Fruit fly (Drosophila melanogaster) whole organism, embryonic: ENCODE measurements around the gene CG18788.
A peak's percentile ranks its signal among the peaks of the same experiment; 100 is the strongest.

ENCODE experiments used
- ATbp ChIP-seq: fragments of 200-800 bp; sonication (Bioruptor generic); optimal IDR thresholded peaks from 2 replicates; lab custom pipeline; 2017; ENCODE audit warnings: missing biosample characterization, mild to moderate bottlenecking, missing genetic modification characterization, missing genetic modification reagents
- Atf-2 ChIP-seq: fragments of 200-800 bp; sonication (Bioruptor generic); optimal IDR thresholded peaks from 2 replicates; lab custom pipeline; 2016; ENCODE audit warnings: missing biosample characterization, missing genetic modification characterization
- Atf3 ChIP-seq: fragments of 200-800 bp; sonication (Bioruptor generic); optimal IDR thresholded peaks from 3 replicates; lab custom pipeline; 2016; ENCODE audit warnings: missing biosample characterization, missing genetic modification characterization
- CG18599 ChIP-seq: fragments of 200-800 bp; sonication (Bioruptor generic); optimal IDR thresholded peaks from 3 replicates; lab custom pipeline; 2017; ENCODE audit warnings: missing biosample characterization, missing genetic modification characterization, mild to moderate bottlenecking, moderate library complexity, missing genetic modification reagents
- CG18619 ChIP-seq: fragments of 200-800 bp; sonication (Bioruptor generic); optimal IDR thresholded peaks from 3 replicates; lab custom pipeline; 2017; ENCODE audit warnings: missing biosample characterization, mild to moderate bottlenecking, missing genetic modification characterization
- CG30431 ChIP-seq: fragments of 200-800 bp; sonication (Bioruptor generic); optimal IDR thresholded peaks from 2 replicates; lab custom pipeline; 2017; ENCODE audit warnings: missing biosample characterization, missing genetic modification characterization
- CG3407 ChIP-seq: fragments of 200-800 bp; sonication (Bioruptor generic); optimal IDR thresholded peaks from 2 replicates; lab custom pipeline; 2018; ENCODE audit warnings: missing biosample characterization, mild to moderate bottlenecking, missing genetic modification characterization
- CG7372 ChIP-seq: fragments of 200-800 bp; sonication (Bioruptor generic); IDR thresholded peaks from 2 replicates; pipeline ENCODE4 v1.3.6; 2022; ENCODE audit warnings: missing biosample characterization, missing genetic modification characterization
- CG8290 ChIP-seq, 3 experiments: fragments of 200-800 bp; sonication (Bioruptor generic); optimal IDR thresholded peaks; 2 replicates each; lab custom pipeline; 2016 to 2019; ENCODE audit warnings: missing biosample characterization in 3 of 3, missing genetic modification characterization in 3 of 3, mild to moderate bottlenecking in 2 of 3, moderate library complexity in 1 of 3
- CG8944 ChIP-seq: fragments of 200-800 bp; sonication (Bioruptor generic); optimal IDR thresholded peaks from 3 replicates; lab custom pipeline; 2016; ENCODE audit warnings: missing biosample characterization, missing genetic modification characterization
- CG9817 ChIP-seq: fragments of 200-800 bp; sonication (Bioruptor generic); optimal IDR thresholded peaks from 2 replicates; lab custom pipeline; 2018; ENCODE audit warnings: missing biosample characterization, mild to moderate bottlenecking, missing genetic modification characterization, moderate library complexity
- D19B ChIP-seq: fragments of 200-800 bp; sonication (Bioruptor generic); optimal IDR thresholded peaks from 2 replicates; lab custom pipeline; 2017; ENCODE audit warnings: missing biosample characterization, mild to moderate bottlenecking, missing genetic modification characterization
- Eip74EF ChIP-seq, 2 experiments: fragments of 200-800 bp in 1 of 2; fragments of >200 bp in 1 of 2; sonication (Bioruptor generic) in 1 of 2; optimal IDR thresholded peaks; 2 replicates each; lab custom pipeline; 2017 to 2019; ENCODE audit warnings: missing biosample characterization in 2 of 2, missing genetic modification characterization in 2 of 2, mild to moderate bottlenecking in 1 of 2, moderate library complexity in 1 of 2
- Ets65A ChIP-seq: fragments of 200-800 bp; sonication (Bioruptor generic); peaks from one replicate; lab custom pipeline; 2016; ENCODE audit warnings: missing biosample characterization, missing genetic modification characterization
- Hmx ChIP-seq: fragments of 200-800 bp; sonication (Bioruptor generic); optimal IDR thresholded peaks from 2 replicates; lab custom pipeline; 2016; ENCODE audit warnings: missing biosample characterization, missing genetic modification characterization
- Mad ChIP-seq: fragments of 200-800 bp; sonication (Bioruptor generic); optimal IDR thresholded peaks from 2 replicates; lab custom pipeline; 2016; ENCODE audit warnings: missing biosample characterization, missing genetic modification characterization
- Neu2 ChIP-seq: fragments of 200-800 bp; sonication (Bioruptor generic); optimal IDR thresholded peaks from 3 replicates; lab custom pipeline; 2016; ENCODE audit warnings: missing biosample characterization, missing genetic modification characterization, borderline replicate concordance
- Pdp1 ChIP-seq, 2 experiments: fragments of 200-800 bp; sonication (Bioruptor generic); optimal IDR thresholded peaks; 3 replicates each; lab custom pipeline; 2016; ENCODE audit warnings: missing biosample characterization in 2 of 2, missing genetic modification characterization in 2 of 2, mild to moderate bottlenecking in 1 of 2, moderate library complexity in 1 of 2
- Spps ChIP-seq: fragments of 200-800 bp; sonication (Bioruptor generic); optimal IDR thresholded peaks from 2 replicates; lab custom pipeline; 2018; ENCODE audit warnings: missing biosample characterization, mild to moderate bottlenecking, missing genetic modification characterization
- Sry-δ ChIP-seq: fragments of 200-800 bp; sonication (Bioruptor generic); optimal IDR thresholded peaks from 2 replicates; lab custom pipeline; 2016; ENCODE audit warnings: missing biosample characterization, missing genetic modification characterization
- Xbp1 ChIP-seq: fragments of 200-800 bp; sonication (Bioruptor generic); optimal IDR thresholded peaks from 3 replicates; lab custom pipeline; 2016; ENCODE audit warnings: missing biosample characterization, mild to moderate bottlenecking, missing genetic modification characterization
- Xrp1 ChIP-seq: fragments of 200-800 bp; sonication (Bioruptor generic); IDR thresholded peaks from 2 replicates; pipeline ENCODE4 v1.3.6; 2022; ENCODE audit warnings: missing biosample characterization, missing genetic modification characterization
- ac ChIP-seq: fragments of 200-800 bp; sonication (Bioruptor generic); optimal IDR thresholded peaks from 3 replicates; lab custom pipeline; 2017; ENCODE audit warnings: missing biosample characterization, mild to moderate bottlenecking, missing genetic modification characterization
- br ChIP-seq: fragments of >200 bp; optimal IDR thresholded peaks from 2 replicates; lab custom pipeline; 2017
- croc ChIP-seq: fragments of 200-800 bp; sonication (Bioruptor generic); conservative IDR thresholded peaks from 3 replicates; pipeline ENCODE4 v1.3.6; 2022; ENCODE audit warnings: missing biosample characterization, missing genetic modification characterization
- crol ChIP-seq: fragments of 200-800 bp; sonication (Bioruptor generic); IDR thresholded peaks from 2 replicates; pipeline ENCODE4 v1.3.6; 2022; ENCODE audit warnings: missing biosample characterization, missing genetic modification characterization
- crp ChIP-seq, 2 experiments: fragments of 200-800 bp; sonication (Bioruptor generic); optimal IDR thresholded peaks; 2 replicates in 1 of 2; 3 replicates in 1 of 2; lab custom pipeline; 2017; ENCODE audit warnings: missing biosample characterization in 2 of 2, missing genetic modification characterization in 2 of 2, mild to moderate bottlenecking in 1 of 2, moderate library complexity in 1 of 2
- da ChIP-seq: fragments of 200-800 bp; sonication (Bioruptor generic); optimal IDR thresholded peaks from 2 replicates; lab custom pipeline; 2016; ENCODE audit warnings: missing biosample characterization, missing genetic modification characterization
- dpn ChIP-seq, 2 experiments: fragments of 200-800 bp; sonication (Bioruptor generic); optimal IDR thresholded peaks; 3 replicates each; lab custom pipeline; 2016; ENCODE audit warnings: missing biosample characterization in 2 of 2, missing genetic modification characterization in 2 of 2
- exex ChIP-seq: fragments of 200-800 bp; sonication (Bioruptor generic); optimal IDR thresholded peaks from 4 replicates; lab custom pipeline; 2018; ENCODE audit warnings: missing biosample characterization, mild to moderate bottlenecking, missing genetic modification characterization, moderate library complexity
- fd102C ChIP-seq: fragments of 200-800 bp; sonication (Bioruptor generic); optimal IDR thresholded peaks from 2 replicates; lab custom pipeline; 2018; ENCODE audit warnings: missing biosample characterization, mild to moderate bottlenecking, missing genetic modification characterization, moderate library complexity
- grau ChIP-seq: fragments of 200-800 bp; optimal IDR thresholded peaks from 3 replicates; lab custom pipeline; 2019; ENCODE audit warnings: missing biosample characterization, mild to moderate bottlenecking, missing genetic modification characterization, moderate library complexity
- phol ChIP-seq: fragments of 200-800 bp; sonication (Bioruptor generic); optimal IDR thresholded peaks from 3 replicates; lab custom pipeline; 2018; ENCODE audit warnings: missing biosample characterization, mild to moderate bottlenecking, missing genetic modification characterization, moderate library complexity
- sd ChIP-seq: fragments of 200-800 bp; sonication (Bioruptor generic); optimal IDR thresholded peaks from 3 replicates; lab custom pipeline; 2018; ENCODE audit warnings: missing biosample characterization, mild to moderate bottlenecking, missing genetic modification characterization, moderate library complexity
- sisA ChIP-seq: fragments of 200-800 bp; sonication (Bioruptor generic); IDR thresholded peaks from 2 replicates; pipeline ENCODE4 v1.3.6; 2022; ENCODE audit warnings: missing biosample characterization, missing genetic modification characterization
- sug ChIP-seq: fragments of 200-800 bp; optimal IDR thresholded peaks from 2 replicates; lab custom pipeline; 2019; ENCODE audit warnings: missing biosample characterization, mild to moderate bottlenecking, missing genetic modification characterization, moderate library complexity
- tgo ChIP-seq: fragments of 200-800 bp; sonication (Bioruptor generic); IDR thresholded peaks from 3 replicates; pipeline ENCODE4 v1.3.6; 2022; ENCODE audit warnings: missing biosample characterization, missing genetic modification characterization
- tna ChIP-seq: fragments of 200-800 bp; sonication (Bioruptor generic); IDR thresholded peaks from 2 replicates; pipeline ENCODE4 v1.3.6; 2022; ENCODE audit warnings: missing biosample characterization, missing genetic modification characterization; ENCODE audit not compliant: partially characterized antibody
- unc-4 ChIP-seq: fragments of 200-800 bp; sonication (Bioruptor generic); IDR thresholded peaks from 2 replicates; pipeline ENCODE4 v1.3.6; 2022; ENCODE audit warnings: missing biosample characterization, missing genetic modification characterization; ENCODE audit not compliant: partially characterized antibody
- unpg ChIP-seq: fragments of 200-800 bp; sonication (Bioruptor generic); optimal IDR thresholded peaks from 3 replicates; lab custom pipeline; 2018; ENCODE audit warnings: missing biosample characterization, mild to moderate bottlenecking, missing genetic modification characterization, moderate library complexity
- z ChIP-seq: fragments of 200-800 bp; sonication (Bioruptor generic); IDR thresholded peaks from 3 replicates; pipeline ENCODE4 v1.3.6; 2022; ENCODE audit warnings: missing biosample characterization, missing genetic modification characterization

The CG18788 gene

dm6 chr2L:12028102-12028501, 5.9 kb upstream of the CG18788 start (continued):
- TF ChIP-seq crp (GFP tag; optimal IDR thresholded peaks at IDR 0.05; lab: Kevin White, UChicago) (no peak), Spps (tag; lab: Kevin White, UChicago) (no peak), CG3407 (no peak), D19B (peak; percentile 46), tgo (no peak), phol (tag; lab: Kevin White, UChicago) (no peak), sd (tag; lab: Kevin White, UChicago) (peak; percentile 50), dpn (GFP tag; optimal IDR thresholded peaks at IDR 0.05; lab: Kevin White, UChicago) (no peak), CG9817 (tag; lab: Kevin White, UChicago) (no peak), fd102C (no peak), Ets65A (GFP tag; lab: Kevin White, UChicago) (no peak)
- TF ChIP-seq, all 482 proteins: peak for 7

dm6 chr2L:12028808-12029207, 5.2 kb upstream of the CG18788 start:
- TF ChIP-seq sisA (GFP tag; lab: Robert Waterston, UW) (no peak), CG18599 (GFP tag; lab: Kevin White, UChicago) (no peak), ac (GFP tag; lab: Kevin White, UChicago) (no peak), crol (0 out of 2 replicates have a peak, but pooled peaks have one; percentile 22), croc (no peak), ATbp (GFP tag; lab: Kevin White, UChicago) (no peak), Neu2 (peak; percentile 30), crp (GFP tag; optimal IDR thresholded peaks at IDR 0.05; lab: Kevin White, UChicago) (no peak), Hmx (no peak), Xrp1 (GFP tag; lab: Robert Waterston, UW) (no peak), CG8944 (GFP tag; lab: Kevin White, UChicago) (no peak), unc-4 (GFP tag; lab: Robert Waterston, UW) (no peak), br (lab: Kevin White, UChicago) (no peak), tna (GFP tag; lab: Robert Waterston, UW) (no peak), CG8290 (GFP tag; optimal IDR thresholded peaks at IDR 0.05; lab: Kevin White, UChicago) (no peak), CG8290 (tag; optimal IDR thresholded peaks at IDR 0.05; lab: Kevin White, UChicago) (peak in 1 of 2 experiments; percentile 14), Xbp1 (no peak), sug (tag; lab: Kevin White, UChicago) (peak; percentile 43), Atf3 (no peak), Mad (GFP tag; lab: Kevin White, UChicago) (no peak), unpg (no peak), da (no peak), Pdp1 (GFP tag; optimal IDR thresholded peaks at IDR 0.05; lab: Kevin White, UChicago) (peak in 1 of 2 experiments; percentile 43), CG18619 (GFP tag; lab: Kevin White, UChicago) (no peak), Atf-2 (GFP tag; lab: Kevin White, UChicago) (no peak), exex (tag; lab: Kevin White, UChicago) (peak; percentile 69), CG7372 (GFP tag; lab: Robert Waterston, UW) (no peak), Sry-δ (GFP tag; lab: Kevin White, UChicago) (no peak), z (no peak), grau (no peak), Eip74EF (GFP tag; optimal IDR thresholded peaks at IDR 0.05; lab: Kevin White, UChicago) (peak in 1 of 2 experiments; percentile 69), CG30431 (GFP tag; lab: Kevin White, UChicago) (no peak)
- TF ChIP-seq, all 482 proteins: peak for 7
